Worm (Caenorhabditis elegans) whole organism, L3 larva: ENCODE measurements around the gene str-217.
"Not testable (repeated sequence)": the region's sequence is repeated elsewhere in the genome, so short reads cannot be mapped to it uniquely, and the experiment has no call there.

Source experiments
- R02D3.7 ChIP-seq: fragments of 150-350 bp; optimal IDR thresholded peaks from 2 replicates; lab custom pipeline; 2014; ENCODE audit warnings: missing biosample characterization, missing genetic modification characterization
- ZK546.5 ChIP-seq: sonication (generic microtip); optimal IDR thresholded peaks from 2 replicates; lab custom pipeline; 2017; ENCODE audit warnings: missing biosample characterization, missing genetic modification characterization
- aly-2 ChIP-seq: fragments of 150-350 bp; optimal IDR thresholded peaks from 2 replicates; lab custom pipeline; 2014; ENCODE audit warnings: missing biosample characterization, missing genetic modification characterization
- ama-1 ChIP-seq: fragments of 150-350 bp; optimal IDR thresholded peaks from 2 replicates; lab custom pipeline; 2018
- ceh-28 ChIP-seq: fragments of 150-350 bp; optimal IDR thresholded peaks from 2 replicates; lab custom pipeline; 2014; ENCODE audit warnings: missing biosample characterization, missing genetic modification reagents, missing genetic modification characterization
- ceh-82 ChIP-seq: fragments of 150-350 bp; optimal IDR thresholded peaks from 2 replicates; lab custom pipeline; 2014; ENCODE audit warnings: missing biosample characterization, missing genetic modification characterization
- ceh-9 ChIP-seq: sonication (generic microtip); optimal IDR thresholded peaks from 2 replicates; lab custom pipeline; 2018; ENCODE audit warnings: missing biosample characterization, missing genetic modification characterization
- daf-12 ChIP-seq: fragments of 150-350 bp; optimal IDR thresholded peaks from 2 replicates; lab custom pipeline; 2014; ENCODE audit warnings: missing biosample characterization, missing genetic modification reagents, missing genetic modification characterization
- egl-27 ChIP-seq: sonication (generic microtip); optimal IDR thresholded peaks from 4 replicates; lab custom pipeline; 2017; ENCODE audit warnings: missing biosample characterization, missing genetic modification reagents, missing genetic modification characterization
- egl-5 ChIP-seq: fragments of 150-350 bp; optimal IDR thresholded peaks from 2 replicates; lab custom pipeline; 2017; ENCODE audit warnings: missing biosample characterization, missing genetic modification reagents, missing genetic modification characterization, inconsistent platforms
- elt-2 ChIP-seq: sonication (generic microtip); optimal IDR thresholded peaks from 2 replicates; lab custom pipeline; 2016; ENCODE audit warnings: missing genetic modification reagents, mild to moderate bottlenecking, missing genetic modification characterization, missing compliant biosample characterization
- elt-3 ChIP-seq, 3 experiments: fragments of 150-350 bp in 1 of 3; sonication (generic microtip) in 2 of 3; optimal IDR thresholded peaks; 2 replicates in 2 of 3; 4 replicates in 1 of 3; lab custom pipeline; 2014 to 2017; ENCODE audit warnings: missing biosample characterization in 3 of 3, missing genetic modification characterization in 3 of 3
- eor-1 ChIP-seq, 2 experiments: fragments of 150-350 bp; optimal IDR thresholded peaks; 2 replicates each; lab custom pipeline; 2014 to 2018; ENCODE audit warnings: missing biosample characterization in 2 of 2, missing genetic modification characterization in 2 of 2
- fkh-10 ChIP-seq: sonication (generic microtip); optimal IDR thresholded peaks from 2 replicates; lab custom pipeline; 2017; ENCODE audit warnings: missing biosample characterization, missing genetic modification reagents, missing genetic modification characterization
- hmg-11 ChIP-seq: sonication (generic microtip); optimal IDR thresholded peaks from 2 replicates; lab custom pipeline; 2016; ENCODE audit warnings: missing genetic modification characterization, missing compliant biosample characterization
- jun-1 ChIP-seq: fragments of 150-350 bp; optimal IDR thresholded peaks from 2 replicates; lab custom pipeline; 2014; ENCODE audit warnings: missing biosample characterization, missing genetic modification reagents, missing genetic modification characterization
- lin-15B ChIP-seq: fragments of 150-350 bp; optimal IDR thresholded peaks from 2 replicates; lab custom pipeline; 2014; ENCODE audit warnings: missing biosample characterization, missing genetic modification characterization
- lin-39 ChIP-seq: fragments of 150-350 bp; optimal IDR thresholded peaks from 2 replicates; lab custom pipeline; 2018; ENCODE audit warnings: missing biosample characterization, missing genetic modification reagents, missing genetic modification characterization
- mdl-1 ChIP-seq: fragments of 150-350 bp; optimal IDR thresholded peaks from 2 replicates; lab custom pipeline; 2014; ENCODE audit warnings: missing biosample characterization, missing genetic modification characterization
- mml-1 ChIP-seq: fragments of 150-350 bp; sonication (generic microtip); optimal IDR thresholded peaks from 3 replicates; lab custom pipeline; 2014; ENCODE audit warnings: missing biosample characterization, missing genetic modification characterization
- nfya-1 ChIP-seq: sonication (generic microtip); optimal IDR thresholded peaks from 2 replicates; lab custom pipeline; 2017; ENCODE audit warnings: missing genetic modification characterization, mild to moderate bottlenecking, missing compliant biosample characterization, antibody characterized with exemption, moderate library complexity; ENCODE audit not compliant: insufficient read depth
- nhr-23 ChIP-seq: fragments of 150-350 bp; optimal IDR thresholded peaks from 2 replicates; lab custom pipeline; 2014; ENCODE audit warnings: missing biosample characterization, missing genetic modification reagents, missing genetic modification characterization
- nhr-237 ChIP-seq: fragments of 150-350 bp; optimal IDR thresholded peaks from 2 replicates; lab custom pipeline; 2014; ENCODE audit warnings: missing biosample characterization, missing genetic modification characterization
- nhr-67 ChIP-seq: fragments of 150-350 bp; optimal IDR thresholded peaks from 2 replicates; lab custom pipeline; 2014; ENCODE audit warnings: missing biosample characterization, missing genetic modification characterization
- nhr-76 ChIP-seq: fragments of 150-350 bp; sonication (generic microtip); optimal IDR thresholded peaks from 5 replicates; lab custom pipeline; 2014; ENCODE audit warnings: missing biosample characterization, missing genetic modification characterization
- nhr-77 ChIP-seq: fragments of 150-350 bp; optimal IDR thresholded peaks from 2 replicates; lab custom pipeline; 2014; ENCODE audit warnings: missing biosample characterization, missing genetic modification characterization
- pqm-1 ChIP-seq: fragments of 150-350 bp; optimal IDR thresholded peaks from 2 replicates; lab custom pipeline; 2017; ENCODE audit warnings: missing biosample characterization, missing genetic modification characterization, inconsistent platforms
- skn-1 ChIP-seq: fragments of 150-350 bp; optimal IDR thresholded peaks from 2 replicates; lab custom pipeline; 2014; ENCODE audit warnings: missing biosample characterization, missing genetic modification characterization
- snpc-4 ChIP-seq: fragments of 150-350 bp; optimal IDR thresholded peaks from 2 replicates; lab custom pipeline; 2014; ENCODE audit warnings: missing biosample characterization, missing genetic modification characterization
- tbx-2 ChIP-seq: sonication (generic microtip); optimal IDR thresholded peaks from 2 replicates; lab custom pipeline; 2016; ENCODE audit warnings: mild to moderate bottlenecking, missing genetic modification characterization, missing compliant biosample characterization
- unc-39 ChIP-seq: sonication (generic microtip); optimal IDR thresholded peaks from 4 replicates; lab custom pipeline; 2017; ENCODE audit warnings: missing biosample characterization, missing genetic modification characterization
- unc-62 ChIP-seq: fragments of 150-350 bp; sonication (generic microtip); optimal IDR thresholded peaks from 4 replicates; lab custom pipeline; 2014; ENCODE audit warnings: missing biosample characterization, missing genetic modification reagents, missing genetic modification characterization
- ztf-11 ChIP-seq: fragments of 150-350 bp; optimal IDR thresholded peaks from 2 replicates; lab custom pipeline; 2014; ENCODE audit warnings: missing biosample characterization, missing genetic modification characterization
- ztf-4 ChIP-seq: fragments of 150-350 bp; optimal IDR thresholded peaks from 2 replicates; lab custom pipeline; 2014; ENCODE audit warnings: missing biosample characterization, missing genetic modification characterization

str-217 gene

DNA sequence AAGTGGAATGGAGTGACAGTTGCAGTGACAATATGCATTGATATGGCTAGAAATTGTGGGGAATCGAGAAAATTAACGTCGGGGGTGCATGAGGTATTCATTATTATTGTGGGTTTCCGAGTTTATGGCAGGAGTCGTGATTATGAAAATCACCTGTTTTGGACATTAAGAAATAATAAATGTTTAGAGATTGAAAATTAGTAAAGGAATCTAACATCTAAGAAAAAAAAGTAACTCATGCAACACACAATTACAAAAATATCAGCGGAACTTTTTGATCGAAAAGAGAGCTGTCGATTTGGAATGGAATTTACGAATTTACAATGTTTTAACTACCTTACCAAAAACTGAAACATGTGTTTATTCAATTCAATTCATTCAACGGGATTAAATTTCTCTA is 45.3 kb downstream of the str-217 start, which contains the start of gene srh-206:
Gene srh-206 (minus strand): TSS at position 101 of the 400 bp plus-strand sequence.
- TF ChIP-seq eor-1 (tag; optimal IDR thresholded peaks at IDR 0.05; lab: Kevin White, UChicago), result no peak
- TF ChIP-seq ceh-28 (tag; lab: Kevin White, UChicago), result no peak
- no peak for TF ChIP-seq fkh-10 (GFP tag; lab: Kevin White, UChicago)
- TF ChIP-seq ztf-4 (tag; lab: Kevin White, UChicago), result no peak
- TF ChIP-seq ztf-11 (tag; lab: Kevin White, UChicago), result no peak
- TF ChIP-seq nfya-1 (tag; lab: Kevin White, UChicago), result no peak
- no peak for TF ChIP-seq ZK546.5 (tag; lab: Kevin White, UChicago)
- no peak for TF ChIP-seq R02D3.7 (tag; lab: Kevin White, UChicago)
- no peak for TF ChIP-seq aly-2
- TF ChIP-seq ceh-9, result no peak
- no peak for TF ChIP-seq mml-1
- TF ChIP-seq mdl-1 (tag; lab: Kevin White, UChicago), result no peak
- no peak for TF ChIP-seq skn-1
- no peak for TF ChIP-seq lin-15B (tag; lab: Kevin White, UChicago)
- TF ChIP-seq tbx-2 (tag; lab: Kevin White, UChicago), result no peak
- no peak for TF ChIP-seq nhr-23 (tag; lab: Kevin White, UChicago)
- no peak for TF ChIP-seq nhr-77 (tag; lab: Kevin White, UChicago)

DNA sequence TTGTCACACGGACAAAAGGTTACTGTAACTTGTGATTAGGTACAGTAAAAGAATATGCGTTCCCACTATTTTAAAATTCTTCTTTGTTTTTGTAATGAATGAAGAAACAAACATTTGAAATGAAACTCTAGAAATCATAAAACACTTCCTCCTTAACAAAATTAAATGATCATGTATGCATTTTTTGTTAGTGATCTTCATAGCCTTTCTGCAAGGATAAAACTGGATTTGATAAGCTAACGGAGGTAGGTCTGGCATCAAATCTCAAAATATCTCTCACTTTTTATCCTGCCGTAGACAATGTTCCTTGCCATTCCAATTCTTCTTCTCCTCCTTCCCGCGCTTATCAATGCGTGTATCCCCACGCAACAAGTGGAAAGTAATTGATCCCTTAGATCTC is 48.6 kb downstream of the str-217 start, which contains the start of gene clec-238:
Gene clec-238 (plus strand): TSS at position 301 of the 400 bp plus-strand sequence.
- TF ChIP-seq jun-1 (no peak), tbx-2 (tag; lab: Kevin White, UChicago) (no peak), ZK546.5 (tag; lab: Kevin White, UChicago) (no peak), egl-27 (tag; lab: Kevin White, UChicago) (no peak), lin-39 (no peak), ceh-9 (no peak), nhr-67 (no peak), snpc-4 (tag; lab: Kevin White, UChicago) (no peak), hmg-11 (tag; lab: Kevin White, UChicago) (no peak), ama-1 (lab: Kevin White, UChicago) (no peak), nhr-76 (tag; lab: Kevin White, UChicago) (no peak)
- TF ChIP-seq, all 47 proteins: peak for 0

DNA sequence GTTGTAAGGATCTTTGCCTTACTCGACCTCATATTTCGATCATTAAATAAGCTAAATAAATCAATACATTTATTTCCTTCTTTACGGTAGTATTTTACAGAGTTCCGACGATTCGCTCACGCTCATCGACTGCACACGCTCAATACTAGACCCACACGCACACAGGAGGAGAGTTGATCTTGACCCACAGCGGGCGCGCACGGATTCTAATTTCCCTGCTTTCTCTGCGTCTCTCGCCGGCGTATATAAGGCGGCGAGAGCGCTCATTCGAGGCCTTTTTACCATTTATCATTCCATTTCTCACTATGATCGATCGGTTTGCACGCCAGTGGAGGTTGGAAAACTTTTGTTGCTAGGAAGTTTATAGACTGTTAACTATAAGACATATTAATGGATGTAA is 50.1 kb downstream of the str-217 start:
- TF ChIP-seq eor-1 (tag; optimal IDR thresholded peaks at IDR 0.05; lab: Kevin White, UChicago) (no peak), nhr-237 (tag; lab: Kevin White, UChicago) (no peak), egl-5 (tag; lab: Kevin White, UChicago) (no peak), ceh-9 (no peak), skn-1 (no peak), elt-3 (tag; optimal IDR thresholded peaks at IDR 0.05; lab: Kevin White, UChicago) (no peak), nhr-76 (tag; lab: Kevin White, UChicago) (no peak), pqm-1 (tag; lab: Kevin White, UChicago) (no peak), unc-39 (tag; lab: Kevin White, UChicago) (no peak), elt-2 (tag; lab: Kevin White, UChicago) (no peak), ztf-4 (tag; lab: Kevin White, UChicago) (no peak), aly-2 (no peak), ama-1 (lab: Kevin White, UChicago) (no peak), unc-62 (GFP tag; lab: Kevin White, UChicago) (no peak), mdl-1 (tag; lab: Kevin White, UChicago) (no peak), nfya-1 (tag; lab: Kevin White, UChicago) (no peak)

DNA sequence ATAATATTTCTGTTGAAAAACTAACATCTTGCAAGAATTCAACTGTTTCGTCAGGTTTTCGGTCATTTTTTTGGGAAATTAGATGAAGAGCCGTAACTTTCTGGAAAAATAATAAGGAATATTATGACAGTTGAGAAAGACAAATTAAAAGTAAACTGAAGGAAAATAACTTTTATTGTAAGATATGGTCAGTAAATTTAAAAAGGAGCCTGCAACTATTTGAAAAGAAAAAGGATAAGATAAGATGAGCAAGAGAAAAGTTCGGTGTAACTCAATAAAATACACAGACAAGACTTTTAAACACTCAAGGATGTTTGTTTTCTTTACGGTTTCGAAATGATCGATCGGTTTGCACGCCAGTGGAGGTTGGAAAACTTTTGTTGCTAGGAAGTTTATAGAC is 50.5 kb downstream of the str-217 start, which contains the start of gene fbxa-111:
Gene fbxa-111 (minus strand): TSS at position 101 of the 400 bp plus-strand sequence.
- not testable (repeated sequence) for TF ChIP-seq hmg-11 (tag; lab: Kevin White, UChicago); daf-12; ceh-82 (tag; lab: Kevin White, UChicago)
